Fruit fly (Drosophila melanogaster) whole organism, prepupa: ENCODE measurements around the gene Polr3G.

Source experiments
- Blimp-1 ChIP-seq: fragments of 200-800 bp; sonication (Bioruptor generic); optimal IDR thresholded peaks from 3 replicates; lab custom pipeline; 2017; ENCODE audit warnings: missing biosample characterization, missing genetic modification characterization, mild to moderate bottlenecking, moderate library complexity, missing genetic modification reagents
- CG10669 ChIP-seq: fragments of 200-800 bp; sonication (Bioruptor generic); optimal IDR thresholded peaks from 3 replicates; lab custom pipeline; 2018; ENCODE audit warnings: missing biosample characterization, mild to moderate bottlenecking, missing genetic modification characterization, moderate library complexity
- CG11902 ChIP-seq: fragments of 200-800 bp; sonication (Bioruptor generic); optimal IDR thresholded peaks from 3 replicates; lab custom pipeline; 2016; ENCODE audit warnings: missing biosample characterization, missing genetic modification characterization
- CG15336 ChIP-seq: fragments of 200-800 bp; sonication (Bioruptor generic); IDR thresholded peaks from 2 replicates; pipeline ENCODE4 v1.3.6; 2022; ENCODE audit warnings: missing biosample characterization, missing genetic modification characterization
- CG1621 ChIP-seq: fragments of 200-800 bp; sonication (Bioruptor generic); optimal IDR thresholded peaks from 3 replicates; lab custom pipeline; 2018; ENCODE audit warnings: missing biosample characterization, mild to moderate bottlenecking, missing genetic modification characterization
- CG16779 ChIP-seq: fragments of 200-800 bp; sonication (Bioruptor generic); optimal IDR thresholded peaks from 3 replicates; lab custom pipeline; 2017; ENCODE audit warnings: missing biosample characterization, mild to moderate bottlenecking, missing genetic modification characterization
- CG31627 ChIP-seq: fragments of 200-800 bp; sonication (Bioruptor generic); optimal IDR thresholded peaks from 3 replicates; lab custom pipeline; 2016; ENCODE audit warnings: missing biosample characterization, missing genetic modification characterization
- CG32006 ChIP-seq: fragments of 200-800 bp; sonication (Bioruptor generic); optimal IDR thresholded peaks from 3 replicates; lab custom pipeline; 2017; ENCODE audit warnings: missing biosample characterization, mild to moderate bottlenecking, missing genetic modification characterization
- CG4318 ChIP-seq: fragments of 200-800 bp; sonication (Bioruptor generic); optimal IDR thresholded peaks from 3 replicates; lab custom pipeline; 2017; ENCODE audit warnings: missing biosample characterization, mild to moderate bottlenecking, missing genetic modification characterization
- CG6276 ChIP-seq: fragments of 200-800 bp; sonication (Bioruptor generic); optimal IDR thresholded peaks from 2 replicates; lab custom pipeline; 2017; ENCODE audit warnings: missing biosample characterization, mild to moderate bottlenecking, missing genetic modification characterization
- CG6792 ChIP-seq: fragments of 200-800 bp; sonication (Bioruptor generic); optimal IDR thresholded peaks from 3 replicates; lab custom pipeline; 2016; ENCODE audit warnings: missing biosample characterization, missing genetic modification characterization
- CG6854 ChIP-seq: fragments of 200-800 bp; sonication (Bioruptor generic); optimal IDR thresholded peaks from 2 replicates; lab custom pipeline; 2017; ENCODE audit warnings: missing biosample characterization, mild to moderate bottlenecking, missing genetic modification characterization
- Eip75B ChIP-seq: fragments of 200-800 bp; sonication (Bioruptor generic); optimal IDR thresholded peaks from 3 replicates; lab custom pipeline; 2016; ENCODE audit warnings: missing biosample characterization, missing genetic modification characterization
- Eip78C ChIP-seq: fragments of 200-800 bp; sonication (Bioruptor generic); peaks from one replicate; lab custom pipeline; 2016; ENCODE audit warnings: missing biosample characterization, missing genetic modification characterization
- Eip93F ChIP-seq: fragments of 200-800 bp; sonication (Bioruptor generic); optimal IDR thresholded peaks from 2 replicates; lab custom pipeline; 2016; ENCODE audit warnings: missing biosample characterization, mild to moderate bottlenecking, missing genetic modification characterization
- Ets21C ChIP-seq: fragments of 200-800 bp; sonication (Bioruptor generic); optimal IDR thresholded peaks from 3 replicates; lab custom pipeline; 2016; ENCODE audit warnings: missing biosample characterization, missing genetic modification characterization
- Hr38 ChIP-seq: sonication (Bioruptor generic); optimal IDR thresholded peaks from 2 replicates; lab custom pipeline; 2016; ENCODE audit warnings: missing biosample characterization, missing genetic modification characterization
- Hr39 ChIP-seq: fragments of 200-800 bp; sonication (Bioruptor generic); optimal IDR thresholded peaks from 2 replicates; lab custom pipeline; 2016; ENCODE audit warnings: missing biosample characterization, missing genetic modification characterization
- Hr4 ChIP-seq: fragments of 200-800 bp; sonication (Bioruptor generic); optimal IDR thresholded peaks from 3 replicates; lab custom pipeline; 2016; ENCODE audit warnings: missing biosample characterization, missing genetic modification characterization
- Lpt ChIP-seq: fragments of 200-800 bp; sonication (Bioruptor generic); optimal IDR thresholded peaks from 3 replicates; lab custom pipeline; 2016; ENCODE audit warnings: missing biosample characterization, missing genetic modification characterization
- OdsH ChIP-seq: fragments of 200-800 bp; sonication (Bioruptor generic); optimal IDR thresholded peaks from 3 replicates; lab custom pipeline; 2016; ENCODE audit warnings: missing biosample characterization, missing genetic modification characterization
- Smox ChIP-seq: fragments of 200-800 bp; sonication (Bioruptor generic); optimal IDR thresholded peaks from 3 replicates; lab custom pipeline; 2016; ENCODE audit warnings: missing biosample characterization, missing genetic modification characterization
- Sox14 ChIP-seq: fragments of 200-800 bp; sonication (Bioruptor generic); optimal IDR thresholded peaks from 3 replicates; lab custom pipeline; 2016; ENCODE audit warnings: missing biosample characterization, missing genetic modification characterization
- achi ChIP-seq: fragments of 200-800 bp; sonication (Bioruptor generic); optimal IDR thresholded peaks from 3 replicates; lab custom pipeline; 2016; ENCODE audit warnings: missing biosample characterization, missing genetic modification characterization
- acj6 ChIP-seq: fragments of 200-800 bp; sonication (Bioruptor generic); optimal IDR thresholded peaks from 3 replicates; lab custom pipeline; 2016; ENCODE audit warnings: missing biosample characterization, missing genetic modification characterization
- cyc ChIP-seq: fragments of 200-800 bp; sonication (Bioruptor generic); optimal IDR thresholded peaks from 3 replicates; lab custom pipeline; 2016; ENCODE audit warnings: missing biosample characterization, missing genetic modification characterization
- dac ChIP-seq: fragments of 200-800 bp; sonication (Bioruptor generic); optimal IDR thresholded peaks from 2 replicates; lab custom pipeline; 2017; ENCODE audit warnings: missing biosample characterization, mild to moderate bottlenecking, missing genetic modification characterization
- eg ChIP-seq: fragments of 200-800 bp; sonication (Bioruptor generic); IDR thresholded peaks from 3 replicates; pipeline ENCODE4 v1.3.6; 2022; ENCODE audit warnings: missing biosample characterization, missing genetic modification characterization
- esn ChIP-seq: fragments of 200-800 bp; sonication (Bioruptor generic); optimal IDR thresholded peaks from 2 replicates; lab custom pipeline; 2016; ENCODE audit warnings: missing biosample characterization, mild to moderate bottlenecking, missing genetic modification characterization, moderate library complexity
- fd85E ChIP-seq: fragments of 200-800 bp; sonication (Bioruptor generic); optimal IDR thresholded peaks from 3 replicates; lab custom pipeline; 2016; ENCODE audit warnings: missing biosample characterization, missing genetic modification characterization
- fkh ChIP-seq: fragments of 200-800 bp; sonication (Bioruptor generic); optimal IDR thresholded peaks from 3 replicates; lab custom pipeline; 2017; ENCODE audit warnings: missing biosample characterization, mild to moderate bottlenecking, missing genetic modification characterization, moderate library complexity
- lz ChIP-seq: fragments of 200-800 bp; sonication (Bioruptor generic); optimal IDR thresholded peaks from 3 replicates; lab custom pipeline; 2016; ENCODE audit warnings: missing biosample characterization, missing genetic modification characterization
- ss ChIP-seq, 2 experiments: fragments of 200-800 bp; sonication (Bioruptor generic); optimal IDR thresholded peaks; 2 replicates in 1 of 2; 3 replicates in 1 of 2; lab custom pipeline; 2017 to 2018; ENCODE audit warnings: mild to moderate bottlenecking in 2 of 2, missing biosample characterization in 2 of 2, missing genetic modification characterization in 2 of 2, moderate library complexity in 1 of 2

The Polr3G gene

dm6 chr3L:17461369-17462012, 34.6 kb upstream of the Polr3G start:
- TF ChIP-seq CG6276 (GFP tag; lab: Kevin White, UChicago) (no peak), Eip78C (GFP tag; lab: Kevin White, UChicago) (no peak), Hr4 (no peak), Smox (GFP tag; lab: Kevin White, UChicago) (no peak)
- TF ChIP-seq, all 60 proteins: peak for 0

- TF ChIP-seq CG32006 (no peak), CG6792 (GFP tag; lab: Kevin White, UChicago) (no peak), CG16779 (tag; lab: Kevin White, UChicago) (no peak), esn (GFP tag; lab: Kevin White, UChicago) (no peak), achi (no peak), CG11902 (GFP tag; lab: Kevin White, UChicago) (no peak), Eip75B (GFP tag; lab: Kevin White, UChicago) (no peak), Ets21C (GFP tag; lab: Kevin White, UChicago) (no peak), cyc (no peak)
- TF ChIP-seq, all 60 proteins: peak for 0
Measured at dm6 chr3L:17458856-17459518, 32.1 kb upstream of the Polr3G start.

DNA sequence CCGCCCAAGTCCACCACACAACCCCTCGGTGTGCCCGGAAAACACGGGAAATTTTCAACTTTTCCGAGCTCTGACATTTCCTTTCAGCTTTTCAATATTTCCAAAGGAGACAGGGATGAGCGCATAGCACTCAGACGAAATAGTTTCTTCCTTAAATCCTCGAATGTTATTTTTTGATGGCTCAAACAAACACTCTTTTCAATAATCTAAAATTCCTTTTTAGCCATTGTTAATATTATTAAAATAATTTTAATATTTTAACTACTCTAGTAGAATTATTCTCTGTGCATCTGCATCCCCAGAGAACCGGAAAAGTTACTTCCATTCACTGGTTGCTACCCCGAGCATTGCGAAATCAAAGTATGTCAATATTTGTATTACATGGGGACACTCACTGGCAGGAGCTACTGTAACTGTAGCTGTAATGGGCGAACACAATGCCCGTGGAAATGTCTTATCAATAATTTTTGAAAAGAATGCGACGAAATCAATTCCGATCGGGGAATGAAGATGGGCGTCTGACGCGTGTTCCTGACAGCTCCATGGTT, 30.8 kb upstream of the Polr3G start:
- no peak for TF ChIP-seq Sox14
- no peak for TF ChIP-seq lz (GFP tag; lab: Kevin White, UChicago)
- no peak for TF ChIP-seq Hr4
- no peak for TF ChIP-seq Eip93F (GFP tag; lab: Kevin White, UChicago)
- no peak for TF ChIP-seq eg (GFP tag; lab: Robert Waterston, UW)
- TF ChIP-seq Lpt: no peak
- no peak for TF ChIP-seq Eip78C (GFP tag; lab: Kevin White, UChicago)
- no peak for TF ChIP-seq Hr39 (GFP tag; lab: Kevin White, UChicago)
- TF ChIP-seq CG31627 (GFP tag; lab: Kevin White, UChicago): no peak
- TF ChIP-seq CG6854: no peak
- no peak for TF ChIP-seq CG15336 (GFP tag; lab: Robert Waterston, UW)
- no peak for TF ChIP-seq CG4318 (GFP tag; lab: Kevin White, UChicago)
- TF ChIP-seq fd85E (GFP tag; lab: Kevin White, UChicago): no peak
- no peak for TF ChIP-seq CG6792 (GFP tag; lab: Kevin White, UChicago)
- TF ChIP-seq, all 60 proteins: peak for 0

dm6 chr3L:17447881-17448280, 21.0 kb upstream of the Polr3G start:
- no peak for TF ChIP-seq acj6
- no peak for TF ChIP-seq CG4318 (GFP tag; lab: Kevin White, UChicago)
- no peak for TF ChIP-seq CG6854
- no peak for TF ChIP-seq Hr4
- no peak for TF ChIP-seq CG1621 (tag; lab: Kevin White, UChicago)
- TF ChIP-seq Blimp-1: no peak
- no peak for TF ChIP-seq fkh (GFP tag; lab: Kevin White, UChicago)
- no peak for TF ChIP-seq Ets21C (GFP tag; lab: Kevin White, UChicago)
- no peak for TF ChIP-seq Hr38 (GFP tag; lab: Kevin White, UChicago)
- TF ChIP-seq ss (GFP tag; optimal IDR thresholded peaks at IDR 0.05; lab: Kevin White, UChicago): no peak
- no peak for TF ChIP-seq dac
- TF ChIP-seq OdsH (GFP tag; lab: Kevin White, UChicago): no peak
- TF ChIP-seq CG10669: no peak
- TF ChIP-seq Eip93F (GFP tag; lab: Kevin White, UChicago): no peak
- TF ChIP-seq achi: no peak
- TF ChIP-seq Eip78C (GFP tag; lab: Kevin White, UChicago): no peak
- TF ChIP-seq, all 60 proteins: peak for 0
